Worm (Caenorhabditis elegans): ENCODE results near the gene ugt-43.

Gene ugt-43

DNA sequence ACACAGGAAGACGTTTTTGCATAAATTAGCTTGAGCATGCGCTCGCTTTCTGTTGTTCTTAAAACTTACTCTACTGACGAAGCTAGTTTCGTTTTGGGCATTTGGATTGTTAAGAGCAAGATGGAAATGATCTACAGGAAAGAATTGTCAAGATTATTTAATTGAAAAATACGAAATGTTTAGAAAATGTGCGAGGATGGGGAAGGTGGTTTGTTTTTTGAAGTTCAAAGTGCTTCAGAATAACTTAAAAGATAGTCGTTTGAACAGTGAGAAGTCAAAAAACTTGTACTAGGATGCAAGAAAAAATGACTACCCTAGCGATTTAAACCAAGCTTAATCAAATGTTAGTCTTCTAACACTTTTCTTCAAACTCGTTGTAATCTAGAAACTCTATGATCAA is 7.3 kb upstream of the ugt-43 start, which contains the start of gene srb-17:
TSS of gene srb-17 (minus strand) at position 101 of the 400 bp plus-strand sequence.
- no peak for TF ChIP-seq unc-62 (GFP tag; optimal IDR thresholded peaks at IDR 0.05)

DNA sequence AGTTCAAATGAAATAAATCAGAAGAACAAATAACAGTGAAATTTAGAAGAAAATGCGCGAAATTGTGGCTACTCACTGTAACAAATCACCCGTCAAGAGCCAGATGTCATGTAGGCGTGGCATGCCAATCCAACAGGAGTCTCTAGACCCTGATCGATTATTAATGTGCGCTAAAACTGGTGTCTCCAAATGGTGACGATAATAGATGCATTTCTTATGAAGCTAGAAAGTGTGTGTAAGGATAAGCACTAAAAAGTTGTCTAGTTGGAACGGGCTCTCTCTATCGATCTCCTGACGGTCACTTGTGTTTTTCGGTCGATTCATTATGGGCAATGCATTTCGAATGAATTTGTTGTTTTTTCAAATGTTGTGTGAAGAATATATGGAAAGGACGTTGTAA is 2.6 kb upstream of the ugt-43 start, which contains the start of gene mec-3:
TSS of gene mec-3 (minus strand) at position 101 of the 400 bp plus-strand sequence.
- TF ChIP-seq unc-62 (GFP tag; optimal IDR thresholded peaks at IDR 0.05), result no peak

- TF ChIP-seq unc-62 (GFP tag; optimal IDR thresholded peaks at IDR 0.05), result no peak
Observed at ce11 chrIV:10462608-10463007, 1.8 kb upstream of the ugt-43 start.

- no peak for TF ChIP-seq unc-62 (GFP tag; optimal IDR thresholded peaks at IDR 0.05)
Observed at ce11 chrIV:10463127-10463526, 1.3 kb upstream of the ugt-43 start.

ce11 chrIV:10465764-10466163 is 1.4 kb downstream of the ugt-43 start:
- no peak for TF ChIP-seq unc-62 (GFP tag; optimal IDR thresholded peaks at IDR 0.05)

DNA sequence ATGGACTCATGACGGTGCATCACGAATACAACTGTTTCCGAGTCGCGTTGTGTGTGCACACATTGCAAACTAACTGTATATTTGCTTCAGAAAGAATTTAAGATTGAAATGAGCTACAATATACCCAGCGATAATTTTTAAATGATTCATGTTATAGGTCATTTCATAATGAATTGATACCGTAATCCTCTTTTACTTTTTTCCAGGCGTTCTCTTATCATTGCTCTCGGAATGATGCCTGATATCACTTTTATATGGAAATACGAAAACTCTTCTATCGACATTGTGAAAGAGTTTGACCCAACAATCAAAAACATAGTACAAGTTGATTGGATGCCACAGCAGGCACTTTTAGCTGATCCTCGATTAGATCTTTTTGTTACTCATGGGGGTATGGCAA is 2.0 kb downstream of the ugt-43 start:
- no peak for TF ChIP-seq unc-62 (GFP tag; optimal IDR thresholded peaks at IDR 0.05)

DNA sequence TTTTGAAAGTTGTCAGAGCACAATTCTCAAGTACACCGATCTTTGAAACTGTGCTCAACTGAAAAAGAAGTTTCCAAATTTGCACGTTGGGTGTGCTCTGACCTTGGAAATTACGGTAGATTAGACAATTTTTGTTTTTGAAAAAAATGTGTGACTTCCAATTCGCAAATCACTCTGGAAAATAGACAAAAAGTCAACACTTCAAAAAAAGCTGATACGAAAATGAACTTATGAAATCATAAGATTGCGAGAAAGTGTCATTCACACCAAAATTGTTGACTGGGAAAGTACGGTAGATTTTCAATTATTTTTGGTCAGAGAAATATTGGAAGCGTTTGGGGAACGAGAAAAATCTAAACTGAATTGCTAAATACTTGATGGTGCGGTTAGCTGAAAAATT is 3.0 kb downstream of the ugt-43 start:
- no peak for TF ChIP-seq unc-62 (GFP tag; optimal IDR thresholded peaks at IDR 0.05)

DNA sequence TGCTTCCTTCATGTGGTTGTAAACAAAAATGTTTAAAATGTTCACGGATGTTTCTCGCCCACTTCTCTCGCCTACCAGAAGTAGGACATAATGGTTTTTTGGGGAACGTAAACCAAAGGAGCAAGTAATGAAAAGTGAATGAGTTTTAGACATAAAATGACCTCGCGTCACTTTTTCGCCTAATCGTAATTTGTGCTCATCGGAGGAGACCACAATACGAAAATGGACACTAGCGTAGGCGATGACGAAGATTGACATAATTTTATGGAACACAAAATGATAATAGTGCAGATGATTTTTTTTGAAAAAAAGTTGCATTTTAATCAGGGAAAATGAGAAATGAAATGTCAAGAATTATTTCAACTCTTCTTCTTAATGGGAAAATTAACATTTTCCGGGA is 4.3 kb downstream of the ugt-43 start:
- no peak for TF ChIP-seq unc-62 (GFP tag; optimal IDR thresholded peaks at IDR 0.05)

DNA sequence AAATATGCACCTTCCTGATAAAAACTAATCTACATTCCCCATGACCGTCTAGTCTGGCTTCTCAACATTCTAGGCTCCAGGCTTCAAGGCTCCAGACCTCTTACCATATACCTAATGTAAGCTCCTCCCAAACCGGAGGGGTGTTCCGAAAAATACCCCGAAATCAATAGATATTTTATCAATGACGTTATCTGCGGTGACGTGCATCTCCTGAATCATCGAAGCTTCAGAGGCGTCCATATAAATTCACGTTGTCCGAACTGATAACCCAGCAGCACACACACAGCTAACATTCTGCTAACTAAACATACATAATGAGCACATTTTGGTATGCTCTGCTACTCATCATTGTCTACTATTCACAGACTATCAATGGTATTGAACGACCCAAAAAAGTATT is 5.1 kb downstream of the ugt-43 start, which contains the start of gene ugt-44:
TSS of gene ugt-44 (plus strand) at position 248 of the 400 bp plus-strand sequence.
- TF ChIP-seq unc-62 (GFP tag; optimal IDR thresholded peaks at IDR 0.05), result no peak

DNA sequence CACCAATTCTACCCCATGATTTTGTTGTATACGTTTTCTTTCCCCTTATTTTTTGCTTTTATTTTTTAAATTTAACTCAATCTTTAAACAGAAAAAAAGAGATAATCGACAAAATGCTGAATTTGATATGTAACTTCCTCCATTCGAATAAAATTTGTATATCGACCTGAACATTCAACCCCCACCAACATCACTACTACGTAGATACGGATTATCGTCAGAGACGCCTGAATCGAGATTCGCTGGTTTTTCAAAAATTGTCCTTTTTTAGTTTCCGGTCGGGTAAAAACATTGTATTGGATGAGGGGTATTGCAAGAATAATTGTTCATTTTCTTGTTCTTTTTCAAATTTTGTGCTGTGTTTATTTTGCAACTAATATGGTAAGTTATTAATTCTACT is 8.1 kb downstream of the ugt-43 start, which contains the start of gene bgnt-1.1:
TSS of gene bgnt-1.1 (plus strand) at position 301 of the 400 bp plus-strand sequence.
- no peak for TF ChIP-seq unc-62 (GFP tag; optimal IDR thresholded peaks at IDR 0.05)

DNA sequence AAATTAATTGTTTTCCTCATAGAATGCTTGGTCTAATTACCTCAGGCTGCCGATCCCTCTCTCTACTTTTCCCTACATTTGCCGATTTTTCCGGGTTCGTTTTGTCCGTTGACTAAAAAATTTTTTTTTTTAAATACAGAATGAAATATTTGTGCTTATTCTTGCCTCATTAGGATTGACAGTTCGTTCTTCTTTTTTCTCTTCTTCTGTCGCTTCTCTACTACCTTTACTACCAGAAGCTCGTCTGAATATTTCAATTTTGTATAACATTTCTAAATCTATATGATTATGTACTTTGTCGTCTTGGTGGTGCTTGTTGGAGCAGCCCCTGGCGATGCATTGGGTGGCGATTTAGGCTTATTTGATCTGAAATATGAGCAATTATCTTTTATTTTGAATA is 10.8 kb downstream of the ugt-43 start:
- no peak for TF ChIP-seq unc-62 (GFP tag; optimal IDR thresholded peaks at IDR 0.05)

DNA sequence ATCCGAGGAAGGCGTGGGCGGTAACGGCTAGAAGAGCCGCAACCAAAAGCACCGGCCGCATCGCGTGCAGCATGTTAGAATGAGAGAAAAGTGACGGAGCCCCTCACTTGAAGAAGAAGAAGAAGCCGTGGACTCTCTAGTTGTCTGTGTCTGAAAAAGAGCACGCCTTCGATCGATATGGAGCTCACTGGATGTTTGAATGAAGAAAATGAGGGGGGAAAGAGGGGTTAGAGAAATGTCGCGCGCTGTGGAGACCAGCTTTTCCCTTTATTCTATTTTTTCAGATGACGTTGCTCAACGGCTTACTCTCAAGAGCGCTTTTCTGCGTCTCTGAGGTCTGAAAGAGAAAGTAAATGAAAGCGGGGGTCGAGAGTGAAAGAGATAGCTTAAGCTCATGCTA is 17.3 kb downstream of the ugt-43 start, which contains the start of gene egl-21:
TSS of gene egl-21 (minus strand) at position 150 of the 400 bp plus-strand sequence.
- TF ChIP-seq unc-62 (GFP tag; optimal IDR thresholded peaks at IDR 0.05), result no peak

- no peak for TF ChIP-seq unc-62 (GFP tag; optimal IDR thresholded peaks at IDR 0.05)
Observed at ce11 chrIV:10482585-10482984, 18.2 kb downstream of the ugt-43 start.

- no peak for TF ChIP-seq unc-62 (GFP tag; optimal IDR thresholded peaks at IDR 0.05)
Observed at ce11 chrIV:10483607-10484117, 19.3 kb downstream of the ugt-43 start, which contains the start of the genes F01D4.5 and ced-5. F01D4.5 (minus strand) TSS chrIV:10483657. ced-5 (plus strand) TSS chrIV:10484110.

- TF ChIP-seq unc-62 (GFP tag; optimal IDR thresholded peaks at IDR 0.05), result no peak
Observed at ce11 chrIV:10489409-10489808, 25.0 kb downstream of the ugt-43 start.

ce11 chrIV:10498401-10498800 is 34.0 kb downstream of the ugt-43 start:
- no peak for TF ChIP-seq unc-62 (GFP tag; optimal IDR thresholded peaks at IDR 0.05)

DNA sequence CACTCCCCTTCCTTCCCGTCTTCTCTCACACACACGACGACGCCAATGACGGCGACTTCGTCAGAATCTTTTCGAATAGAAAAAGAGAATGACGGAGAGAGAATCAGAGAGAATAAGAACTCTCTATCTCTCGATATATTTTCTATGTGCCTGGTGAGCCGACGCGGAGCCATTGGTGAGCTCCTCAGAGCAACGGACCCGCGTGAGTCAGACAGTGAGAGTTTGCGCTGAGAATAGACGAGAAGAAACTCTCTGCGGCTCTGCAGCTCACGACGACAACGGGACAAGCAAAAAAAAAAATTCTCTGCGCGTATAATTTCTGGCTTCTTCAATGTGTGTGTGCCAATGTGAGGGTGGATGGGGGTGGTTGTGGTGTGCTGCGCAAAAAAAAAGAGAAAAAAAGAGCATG is 35.6 kb downstream of the ugt-43 start:
- no peak for TF ChIP-seq unc-62 (GFP tag; optimal IDR thresholded peaks at IDR 0.05)

ce11 chrIV:10500481-10500880 is 36.1 kb downstream of the ugt-43 start:
- no peak for TF ChIP-seq unc-62 (GFP tag; optimal IDR thresholded peaks at IDR 0.05)

Measured in whole organism, dauer.